Worm (Caenorhabditis elegans) whole organism, L2 larva: ENCODE results near the gene T16G12.9.

Experiments
- C34F6.9 ChIP-seq: fragments of 150-350 bp; optimal IDR thresholded peaks from 2 replicates; lab custom pipeline; 2014; ENCODE audit warnings: missing biosample characterization, missing genetic modification characterization
- R02D3.7 ChIP-seq: fragments of 150-350 bp; optimal IDR thresholded peaks from 2 replicates; lab custom pipeline; 2014; ENCODE audit warnings: missing biosample characterization, missing genetic modification characterization
- Y55F3AM.14 ChIP-seq: fragments of 200-800 bp; sonication (Bioruptor generic); optimal IDR thresholded peaks from 2 replicates; lab custom pipeline; 2018; ENCODE audit warnings: mild to moderate bottlenecking, missing genetic modification characterization, missing compliant biosample characterization
- alr-1 ChIP-seq: fragments of 150-350 bp; optimal IDR thresholded peaks from 2 replicates; lab custom pipeline; 2014; ENCODE audit warnings: missing biosample characterization, missing genetic modification characterization
- aly-2 ChIP-seq: fragments of 150-350 bp; optimal IDR thresholded peaks from 2 replicates; lab custom pipeline; 2014; ENCODE audit warnings: missing biosample characterization, missing genetic modification characterization
- ama-1 ChIP-seq: fragments of 150-350 bp; optimal IDR thresholded peaks from 2 replicates; lab custom pipeline; 2018; ENCODE audit warnings: inconsistent platforms
- blmp-1 ChIP-seq: sonication (generic microtip); optimal IDR thresholded peaks from 2 replicates; lab custom pipeline; 2017; ENCODE audit warnings: missing genetic modification characterization, mild to moderate bottlenecking, missing compliant biosample characterization, antibody characterized with exemption, moderate library complexity; ENCODE audit not compliant: insufficient read depth
- ceh-16 ChIP-seq: fragments of 150-350 bp; optimal IDR thresholded peaks from 2 replicates; lab custom pipeline; 2014; ENCODE audit warnings: missing biosample characterization, missing genetic modification characterization
- ceh-82 ChIP-seq: fragments of 150-350 bp; optimal IDR thresholded peaks from 2 replicates; lab custom pipeline; 2014; ENCODE audit warnings: missing biosample characterization, missing genetic modification characterization
- crh-2 ChIP-seq: sonication (generic microtip); optimal IDR thresholded peaks from 2 replicates; lab custom pipeline; 2017; ENCODE audit warnings: missing biosample characterization, missing genetic modification characterization
- dmd-4 ChIP-seq: sonication (generic microtip); optimal IDR thresholded peaks from 2 replicates; lab custom pipeline; 2017; ENCODE audit warnings: missing biosample characterization, missing genetic modification characterization
- egl-27 ChIP-seq: sonication (generic microtip); optimal IDR thresholded peaks from 3 replicates; lab custom pipeline; 2017; ENCODE audit warnings: missing biosample characterization, missing genetic modification reagents, missing genetic modification characterization
- fos-1 ChIP-seq: fragments of 150-350 bp; optimal IDR thresholded peaks from 2 replicates; lab custom pipeline; 2014; ENCODE audit warnings: missing biosample characterization, missing genetic modification characterization
- gmeb-1 ChIP-seq: fragments of 150-350 bp; optimal IDR thresholded peaks from 2 replicates; lab custom pipeline; 2014; ENCODE audit warnings: missing biosample characterization, missing genetic modification characterization
- lin-11 ChIP-seq: fragments of 150-350 bp; sonication (generic microtip); optimal IDR thresholded peaks from 2 replicates; lab custom pipeline; 2014; ENCODE audit warnings: missing biosample characterization, missing genetic modification characterization, inconsistent platforms, mixed read lengths
- lin-13 ChIP-seq: fragments of 150-350 bp; optimal IDR thresholded peaks from 2 replicates; lab custom pipeline; 2014; ENCODE audit warnings: missing biosample characterization, missing genetic modification reagents, missing genetic modification characterization
- lin-39 ChIP-seq: fragments of 150-350 bp; optimal IDR thresholded peaks from 2 replicates; lab custom pipeline; 2014; ENCODE audit warnings: missing biosample characterization, missing genetic modification reagents, missing genetic modification characterization
- lsy-2 ChIP-seq, 2 experiments: fragments of 150-350 bp in 1 of 2; sonication (generic microtip) in 1 of 2; optimal IDR thresholded peaks; 2 replicates each; lab custom pipeline; 2014 to 2017; ENCODE audit warnings: missing biosample characterization in 2 of 2, missing genetic modification characterization in 2 of 2
- mab-5 ChIP-seq: fragments of 150-350 bp; optimal IDR thresholded peaks from 2 replicates; lab custom pipeline; 2014; ENCODE audit warnings: missing biosample characterization, missing genetic modification characterization
- mdl-1 ChIP-seq, 2 experiments: fragments of 150-350 bp in 1 of 2; sonication (generic microtip) in 1 of 2; optimal IDR thresholded peaks; 2 replicates each; lab custom pipeline; 2017; ENCODE audit warnings: missing biosample characterization in 2 of 2, missing genetic modification characterization in 2 of 2
- nhr-10 ChIP-seq: sonication (generic microtip); optimal IDR thresholded peaks from 2 replicates; lab custom pipeline; 2017; ENCODE audit warnings: missing biosample characterization, missing genetic modification characterization
- nhr-11 ChIP-seq: fragments of 150-350 bp; optimal IDR thresholded peaks from 2 replicates; lab custom pipeline; 2014; ENCODE audit warnings: missing biosample characterization, missing genetic modification characterization
- nhr-12 ChIP-seq: fragments of 150-350 bp; optimal IDR thresholded peaks from 2 replicates; lab custom pipeline; 2014; ENCODE audit warnings: missing biosample characterization, missing genetic modification characterization
- nhr-129 ChIP-seq: fragments of 150-350 bp; optimal IDR thresholded peaks from 2 replicates; lab custom pipeline; 2014; ENCODE audit warnings: missing biosample characterization, missing genetic modification characterization
- nhr-21 ChIP-seq: fragments of 150-350 bp; optimal IDR thresholded peaks from 2 replicates; lab custom pipeline; 2014; ENCODE audit warnings: missing biosample characterization, missing genetic modification characterization
- nhr-25 ChIP-seq: fragments of 150-350 bp; sonication (generic microtip); optimal IDR thresholded peaks from 3 replicates; lab custom pipeline; 2014; ENCODE audit warnings: missing biosample characterization, missing genetic modification characterization
- nhr-6 ChIP-seq: fragments of 150-350 bp; optimal IDR thresholded peaks from 2 replicates; lab custom pipeline; 2014; ENCODE audit warnings: missing biosample characterization, missing genetic modification characterization
- peb-1 ChIP-seq: fragments of 150-350 bp; optimal IDR thresholded peaks from 2 replicates; lab custom pipeline; 2014; ENCODE audit warnings: missing biosample characterization, missing genetic modification characterization
- sem-4 ChIP-seq: fragments of 150-350 bp; optimal IDR thresholded peaks from 2 replicates; lab custom pipeline; 2014; ENCODE audit warnings: missing biosample characterization, missing genetic modification reagents, missing genetic modification characterization
- sma-3 ChIP-seq: sonication (generic microtip); optimal IDR thresholded peaks from 2 replicates; lab custom pipeline; 2016; ENCODE audit warnings: missing genetic modification reagents, missing genetic modification characterization, missing compliant biosample characterization
- sma-9 ChIP-seq, 2 experiments: fragments of 150-350 bp in 1 of 2; sonication (generic microtip) in 1 of 2; optimal IDR thresholded peaks; 2 replicates each; lab custom pipeline; 2014 to 2016; ENCODE audit warnings: missing genetic modification characterization in 2 of 2, mild to moderate bottlenecking in 1 of 2, missing biosample characterization in 1 of 2, missing compliant biosample characterization in 1 of 2, missing genetic modification reagents in 1 of 2, moderate library complexity in 1 of 2
- snpc-4 ChIP-seq: fragments of 150-350 bp; optimal IDR thresholded peaks from 2 replicates; lab custom pipeline; 2014; ENCODE audit warnings: missing biosample characterization, missing genetic modification characterization
- unc-39 ChIP-seq: fragments of 150-350 bp; optimal IDR thresholded peaks from 2 replicates; lab custom pipeline; 2014; ENCODE audit warnings: missing biosample characterization, missing genetic modification characterization
- unc-55 ChIP-seq: fragments of 150-350 bp; sonication (generic microtip); optimal IDR thresholded peaks from 3 replicates; lab custom pipeline; 2014; ENCODE audit warnings: missing biosample characterization, missing genetic modification reagents, missing genetic modification characterization
- zag-1 ChIP-seq: fragments of 150-350 bp; optimal IDR thresholded peaks from 2 replicates; lab custom pipeline; 2014; ENCODE audit warnings: missing biosample characterization, missing genetic modification characterization
- ztf-11 ChIP-seq: sonication (generic microtip); optimal IDR thresholded peaks from 2 replicates; lab custom pipeline; 2017; ENCODE audit warnings: missing biosample characterization, missing genetic modification characterization

T16G12.9 gene

DNA sequence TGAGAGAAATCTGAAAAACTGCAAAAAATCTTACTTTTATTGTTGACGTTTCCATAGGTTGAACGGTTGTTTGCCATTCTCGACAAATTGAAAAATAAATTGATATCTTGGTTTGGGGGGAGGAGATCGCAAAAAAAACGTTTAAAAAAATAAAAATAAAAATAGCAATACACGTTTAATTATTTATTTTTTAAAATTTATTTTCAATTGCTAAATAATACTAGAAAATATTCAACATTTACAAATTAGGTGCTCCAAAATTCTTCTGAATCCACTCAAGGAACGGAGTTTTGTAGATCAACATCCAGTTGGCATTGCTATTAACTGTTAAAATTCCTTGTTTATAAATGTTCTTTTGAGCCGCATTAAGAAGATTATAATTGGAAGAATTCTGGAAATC lies 38.0 kb downstream of the T16G12.9 start, which contains the start of gene T16G12.7:
Gene T16G12.7 (minus strand): TSS at position 101 of the 400 bp plus-strand sequence.
- TF ChIP-seq Y55F3AM.14 (GFP tag; lab: Kevin White, UChicago) (no peak), ceh-16 (tag; lab: Kevin White, UChicago) (no peak), nhr-6 (tag; lab: Kevin White, UChicago) (no peak), lin-39 (tag; lab: Kevin White, UChicago) (no peak), sma-3 (GFP tag; lab: Kevin White, UChicago) (no peak), lsy-2 (tag; optimal IDR thresholded peaks at IDR 0.05; lab: Kevin White, UChicago) (no peak), alr-1 (no peak), gmeb-1 (no peak)

ce11 chrIII:10037150-10037549 lies 40.9 kb downstream of the T16G12.9 start, which contains the start of gene M04D8.7:
Gene M04D8.7, plus strand, starts transcription at chrIII:10037450.
- no peak for TF ChIP-seq nhr-10 (tag; lab: Kevin White, UChicago)
- no peak for TF ChIP-seq fos-1 (tag; lab: Kevin White, UChicago)
- no peak for TF ChIP-seq ceh-16 (tag; lab: Kevin White, UChicago)
- TF ChIP-seq aly-2: no peak
- TF ChIP-seq gmeb-1: no peak
- TF ChIP-seq zag-1 (tag; lab: Kevin White, UChicago): no peak
- TF ChIP-seq mab-5 (tag; lab: Kevin White, UChicago): no peak
- no peak for TF ChIP-seq egl-27 (tag; lab: Kevin White, UChicago)
- no peak for TF ChIP-seq mdl-1 (tag; optimal IDR thresholded peaks at IDR 0.05; lab: Kevin White, UChicago)
- no peak for TF ChIP-seq unc-39 (tag; lab: Kevin White, UChicago)

- no peak for TF ChIP-seq snpc-4
- TF ChIP-seq nhr-21 (tag; lab: Kevin White, UChicago): peak; percentile 24
- no peak for TF ChIP-seq R02D3.7 (tag; lab: Kevin White, UChicago)
- no peak for TF ChIP-seq C34F6.9
- no peak for TF ChIP-seq lin-11 (tag; lab: Kevin White, UChicago)
- TF ChIP-seq nhr-129 (tag; lab: Kevin White, UChicago): no peak
Observed at ce11 chrIII:10035783-10036182, 42.3 kb downstream of the T16G12.9 start, which contains the start of gene xbx-3. Gene xbx-3, plus strand, starts transcription at chrIII:10035945.

DNA sequence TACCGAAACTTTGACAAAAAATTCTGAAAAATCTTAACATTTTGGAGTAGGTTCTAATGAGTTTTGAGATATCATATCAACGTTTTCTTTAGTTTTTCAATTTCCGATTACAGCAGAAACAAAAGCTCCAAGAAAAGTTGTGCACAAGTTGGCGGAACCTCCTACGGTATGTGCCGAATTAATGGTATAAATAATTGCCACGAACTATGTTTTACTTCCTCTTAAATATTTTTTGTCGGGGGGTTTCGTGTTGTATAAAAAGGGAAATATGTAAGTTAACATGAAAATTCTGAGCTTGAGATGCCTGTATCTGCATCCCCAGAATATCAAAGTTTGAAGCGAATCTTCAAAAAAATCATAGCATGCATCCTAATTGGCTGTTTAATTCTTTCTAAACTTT lies 44.2 kb downstream of the T16G12.9 start, which contains the start of gene M04D8.8:
Gene M04D8.8 (plus strand): TSS at position 301 of the 400 bp plus-strand sequence.
- TF ChIP-seq blmp-1 (tag; lab: Kevin White, UChicago) (no peak), dmd-4 (tag; lab: Kevin White, UChicago) (no peak), C34F6.9 (no peak), nhr-129 (tag; lab: Kevin White, UChicago) (no peak), egl-27 (tag; lab: Kevin White, UChicago) (no peak), lin-39 (tag; lab: Kevin White, UChicago) (no peak), aly-2 (no peak), alr-1 (no peak), nhr-25 (tag; lab: Kevin White, UChicago) (no peak), mdl-1 (tag; optimal IDR thresholded peaks at IDR 0.05; lab: Kevin White, UChicago) (no peak), unc-55 (GFP tag; lab: Kevin White, UChicago) (no peak), nhr-12 (no peak), mab-5 (tag; lab: Kevin White, UChicago) (no peak), lin-13 (GFP tag; lab: Kevin White, UChicago) (no peak), nhr-11 (tag; lab: Kevin White, UChicago) (no peak), sma-9 (GFP tag; optimal IDR thresholded peaks at IDR 0.05; lab: Kevin White, UChicago) (no peak), sma-9 (tag; optimal IDR thresholded peaks at IDR 0.05; lab: Kevin White, UChicago) (no peak)
- TF ChIP-seq, all 48 proteins: peak for 0

- TF ChIP-seq sem-4 (tag; lab: Kevin White, UChicago): no peak
- TF ChIP-seq crh-2 (tag; lab: Kevin White, UChicago): no peak
- no peak for TF ChIP-seq nhr-25 (tag; lab: Kevin White, UChicago)
- no peak for TF ChIP-seq mab-5 (tag; lab: Kevin White, UChicago)
- TF ChIP-seq peb-1 (tag; lab: Kevin White, UChicago): no peak
- TF ChIP-seq mdl-1 (tag; optimal IDR thresholded peaks at IDR 0.05; lab: Kevin White, UChicago): no peak
- TF ChIP-seq zag-1 (tag; lab: Kevin White, UChicago): no peak
- TF ChIP-seq unc-55 (GFP tag; lab: Kevin White, UChicago): no peak
- no peak for TF ChIP-seq ceh-82 (tag; lab: Kevin White, UChicago)
- TF ChIP-seq unc-39 (tag; lab: Kevin White, UChicago): no peak
- TF ChIP-seq ceh-16 (tag; lab: Kevin White, UChicago): no peak
- TF ChIP-seq blmp-1 (tag; lab: Kevin White, UChicago): no peak
- TF ChIP-seq gmeb-1: no peak
- TF ChIP-seq R02D3.7 (tag; lab: Kevin White, UChicago): no peak
- no peak for TF ChIP-seq ztf-11
- no peak for TF ChIP-seq ama-1 (lab: Kevin White, UChicago)
- TF ChIP-seq sma-3 (GFP tag; lab: Kevin White, UChicago): no peak
Observed at ce11 chrIII:10033213-10033612, 44.8 kb downstream of the T16G12.9 start, which contains the start of gene M04D8.5. Gene M04D8.5, minus strand, starts transcription at chrIII:10033313.
